Worm (Caenorhabditis elegans) whole organism, L4 larva: ENCODE measurements around the gene T28C12.1.

Experiments used
- D1046.2 ChIP-seq: fragments of 200-800 bp; sonication (Bioruptor generic); IDR thresholded peaks from 2 replicates; pipeline ENCODE4 v1.3.6; 2022; ENCODE audit warnings: missing genetic modification characterization, missing compliant biosample characterization
- F26F4.8 ChIP-seq: fragments of 200-800 bp; sonication (Bioruptor generic); conservative IDR thresholded peaks from 2 replicates; pipeline ENCODE4 v1.3.6; 2022; ENCODE audit warnings: missing genetic modification characterization, missing compliant biosample characterization
- F37D6.2 ChIP-seq: sonication (generic microtip); optimal IDR thresholded peaks from 2 replicates; lab custom pipeline; 2016; ENCODE audit warnings: mild to moderate bottlenecking, missing genetic modification characterization, missing compliant biosample characterization
- F44E2.7 ChIP-seq: fragments of 200-800 bp; sonication (Bioruptor generic); IDR thresholded peaks from 2 replicates; pipeline ENCODE4 v2.1.2; 2022; ENCODE audit warnings: missing genetic modification characterization, missing compliant biosample characterization
- T20F7.1 ChIP-seq: fragments of 200-800 bp; sonication (Bioruptor generic); optimal IDR thresholded peaks from 2 replicates; lab custom pipeline; 2018; ENCODE audit warnings: mild to moderate bottlenecking, missing genetic modification characterization, missing compliant biosample characterization
- T26A8.4 ChIP-seq: fragments of 200-800 bp; sonication (Bioruptor generic); IDR thresholded peaks from 2 replicates; pipeline ENCODE4 v1.3.6; 2022; ENCODE audit warnings: missing genetic modification characterization, missing compliant biosample characterization
- Y75B8A.6 ChIP-seq: fragments of 200-800 bp; sonication (Bioruptor generic); IDR thresholded peaks from 2 replicates; pipeline ENCODE4 v1.3.6; 2022; ENCODE audit warnings: missing genetic modification reagents, missing genetic modification characterization, missing compliant biosample characterization
- ZK546.5 ChIP-seq, 2 experiments: sonication (generic microtip); optimal IDR thresholded peaks; 2 replicates each; lab custom pipeline; 2017; ENCODE audit warnings: missing biosample characterization in 2 of 2, missing genetic modification characterization in 2 of 2
- aly-2 ChIP-seq: sonication (generic microtip); optimal IDR thresholded peaks from 2 replicates; lab custom pipeline; 2018; ENCODE audit warnings: missing biosample characterization, missing genetic modification characterization
- ama-1 ChIP-seq: fragments of 150-350 bp; optimal IDR thresholded peaks from 2 replicates; lab custom pipeline; 2014; ENCODE audit warnings: inconsistent platforms, mixed read lengths
- attf-4 ChIP-seq: sonication (generic microtip); optimal IDR thresholded peaks from 3 replicates; lab custom pipeline; 2017; ENCODE audit warnings: missing biosample characterization, missing genetic modification characterization
- ceh-20 ChIP-seq: fragments of 200-800 bp; sonication (Bioruptor generic); IDR thresholded peaks from 2 replicates; pipeline ENCODE4 v1.3.6; 2022; ENCODE audit warnings: missing genetic modification reagents, missing genetic modification characterization, missing compliant biosample characterization
- ceh-28 ChIP-seq: fragments of 150-350 bp; optimal IDR thresholded peaks from 2 replicates; lab custom pipeline; 2014; ENCODE audit warnings: missing biosample characterization, missing genetic modification reagents, missing genetic modification characterization
- ceh-32 ChIP-seq: sonication (generic microtip); optimal IDR thresholded peaks from 2 replicates; lab custom pipeline; 2016; ENCODE audit warnings: mild to moderate bottlenecking, missing genetic modification characterization, missing compliant biosample characterization; ENCODE audit not compliant: poor library complexity
- ceh-82 ChIP-seq: sonication (generic microtip); optimal IDR thresholded peaks from 2 replicates; lab custom pipeline; 2017; ENCODE audit warnings: missing biosample characterization, missing genetic modification characterization
- ctbp-1 ChIP-seq: fragments of 200-800 bp; sonication (Bioruptor generic); IDR thresholded peaks from 2 replicates; pipeline ENCODE4 v1.3.6; 2022; ENCODE audit warnings: missing genetic modification reagents, missing genetic modification characterization, missing compliant biosample characterization
- daf-12 ChIP-seq: fragments of 150-350 bp; optimal IDR thresholded peaks from 2 replicates; lab custom pipeline; 2014; ENCODE audit warnings: missing biosample characterization, missing genetic modification reagents, missing genetic modification characterization
- daf-16 ChIP-seq, 3 experiments: sonication (generic microtip); optimal IDR thresholded peaks; 2 replicates each; lab custom pipeline; 2016 to 2017; ENCODE audit warnings: missing genetic modification characterization in 3 of 3, missing genetic modification reagents in 3 of 3, mild to moderate bottlenecking in 2 of 3, missing compliant biosample characterization in 2 of 3, missing biosample characterization in 1 of 3, moderate library complexity in 1 of 3
- dmd-6 ChIP-seq: fragments of 200-800 bp; sonication (Bioruptor generic); IDR thresholded peaks from 2 replicates; pipeline ENCODE4 v1.3.6; 2022; ENCODE audit warnings: missing genetic modification reagents, missing genetic modification characterization, missing compliant biosample characterization
- dmd-8 ChIP-seq: fragments of 200-800 bp; sonication (Bioruptor generic); IDR thresholded peaks from 2 replicates; pipeline ENCODE4 v1.3.6; 2022; ENCODE audit warnings: missing genetic modification characterization, missing compliant biosample characterization
- dve-1 ChIP-seq: sonication (generic microtip); optimal IDR thresholded peaks from 2 replicates; lab custom pipeline; 2017; ENCODE audit warnings: antibody characterized with exemption, mild to moderate bottlenecking, missing genetic modification characterization, missing compliant biosample characterization; ENCODE audit not compliant: insufficient read depth
- fkh-10 ChIP-seq: fragments of 150-350 bp; optimal IDR thresholded peaks from 2 replicates; lab custom pipeline; 2014; ENCODE audit warnings: missing biosample characterization, missing genetic modification reagents, missing genetic modification characterization
- fos-1 ChIP-seq: fragments of 150-350 bp; optimal IDR thresholded peaks from 2 replicates; lab custom pipeline; 2014; ENCODE audit warnings: missing biosample characterization, missing genetic modification characterization
- gei-8 ChIP-seq: fragments of 200-800 bp; sonication (Bioruptor generic); optimal IDR thresholded peaks from 2 replicates; lab custom pipeline; 2018; ENCODE audit warnings: mild to moderate bottlenecking, missing genetic modification characterization, missing compliant biosample characterization
- hlh-11 ChIP-seq: fragments of 200-800 bp; sonication (Bioruptor generic); optimal IDR thresholded peaks from 2 replicates; lab custom pipeline; 2018; ENCODE audit warnings: mild to moderate bottlenecking, missing genetic modification characterization, missing compliant biosample characterization
- hmg-1.1 ChIP-seq: fragments of 200-800 bp; sonication (Bioruptor generic); IDR thresholded peaks from 2 replicates; pipeline ENCODE4 v1.3.6; 2022; ENCODE audit warnings: missing genetic modification reagents, missing genetic modification characterization, missing compliant biosample characterization
- lin-29 ChIP-seq: fragments of 200-800 bp; sonication (Bioruptor generic); IDR thresholded peaks from 2 replicates; pipeline ENCODE4 v1.3.6; 2022; ENCODE audit warnings: missing genetic modification reagents, missing genetic modification characterization, missing compliant biosample characterization
- lin-39 ChIP-seq: fragments of 150-350 bp; optimal IDR thresholded peaks from 2 replicates; lab custom pipeline; 2014; ENCODE audit warnings: missing biosample characterization, missing genetic modification reagents, missing genetic modification characterization
- lir-3 ChIP-seq: sonication (generic microtip); optimal IDR thresholded peaks from 2 replicates; lab custom pipeline; 2016; ENCODE audit warnings: mild to moderate bottlenecking, missing genetic modification characterization, missing compliant biosample characterization
- lsy-2 ChIP-seq, 2 experiments: fragments of 150-350 bp in 1 of 2; sonication (generic microtip) in 1 of 2; optimal IDR thresholded peaks; 2 replicates each; lab custom pipeline; 2014 to 2017; ENCODE audit warnings: missing biosample characterization in 2 of 2, missing genetic modification characterization in 2 of 2
- madf-5 ChIP-seq, 2 experiments: fragments of 200-800 bp; sonication (Bioruptor generic); IDR thresholded peaks; 2 replicates each; pipeline ENCODE4 v1.3.6; 2022; ENCODE audit warnings: missing compliant biosample characterization in 2 of 2, missing genetic modification characterization in 2 of 2
- mdt-29 ChIP-seq: fragments of 200-800 bp; sonication (Bioruptor generic); IDR thresholded peaks from 2 replicates; pipeline ENCODE4 v1.3.6; 2022; ENCODE audit warnings: missing genetic modification reagents, missing genetic modification characterization, missing compliant biosample characterization
- mep-1 ChIP-seq: fragments of 150-350 bp; sonication (generic microtip); optimal IDR thresholded peaks from 3 replicates; lab custom pipeline; 2014; ENCODE audit warnings: missing biosample characterization, missing genetic modification characterization
- mes-2 ChIP-seq: sonication (generic microtip); optimal IDR thresholded peaks from 2 replicates; lab custom pipeline; 2016; ENCODE audit warnings: missing genotype, mild to moderate bottlenecking, missing genetic modification characterization, missing compliant biosample characterization; ENCODE audit not compliant: poor library complexity, severe bottlenecking
- mxl-3 ChIP-seq: fragments of 200-800 bp; sonication (Bioruptor generic); optimal IDR thresholded peaks from 2 replicates; lab custom pipeline; 2018; ENCODE audit warnings: mild to moderate bottlenecking, missing genetic modification characterization, missing compliant biosample characterization
- nhr-10 ChIP-seq: fragments of 150-350 bp; optimal IDR thresholded peaks from 2 replicates; lab custom pipeline; 2014; ENCODE audit warnings: missing biosample characterization, missing genetic modification characterization
- nhr-111 ChIP-seq: fragments of 200-800 bp; sonication (Bioruptor generic); optimal IDR thresholded peaks from 2 replicates; lab custom pipeline; 2018; ENCODE audit warnings: mild to moderate bottlenecking, missing genetic modification characterization, missing compliant biosample characterization
- nhr-25 ChIP-seq: sonication (generic microtip); optimal IDR thresholded peaks from 2 replicates; lab custom pipeline; 2017; ENCODE audit warnings: missing genetic modification characterization, mild to moderate bottlenecking, missing compliant biosample characterization, antibody characterized with exemption, moderate library complexity, borderline replicate concordance; ENCODE audit not compliant: insufficient read depth
- nhr-41 ChIP-seq: fragments of 200-800 bp; sonication (Bioruptor generic); IDR thresholded peaks from 2 replicates; pipeline ENCODE4 v1.3.6; 2022; ENCODE audit warnings: missing genetic modification reagents, missing genetic modification characterization, missing compliant biosample characterization
- nhr-48 ChIP-seq: sonication (generic microtip); optimal IDR thresholded peaks from 2 replicates; lab custom pipeline; 2016; ENCODE audit warnings: mild to moderate bottlenecking, missing genetic modification characterization, missing compliant biosample characterization
- nhr-77 ChIP-seq: fragments of 150-350 bp; optimal IDR thresholded peaks from 2 replicates; lab custom pipeline; 2014; ENCODE audit warnings: missing biosample characterization, missing genetic modification characterization
- php-3 ChIP-seq: fragments of 200-800 bp; sonication (Bioruptor generic); IDR thresholded peaks from 2 replicates; pipeline ENCODE4 v1.3.6; 2022; ENCODE audit warnings: missing genetic modification reagents, missing genetic modification characterization, missing compliant biosample characterization
- rbr-2 ChIP-seq: sonication (generic microtip); optimal IDR thresholded peaks from 2 replicates; lab custom pipeline; 2016; ENCODE audit warnings: missing genotype, missing genetic modification characterization, missing compliant biosample characterization
- saeg-2 ChIP-seq: fragments of 200-800 bp; sonication (Bioruptor generic); IDR thresholded peaks from 2 replicates; pipeline ENCODE4 v1.3.6; 2022; ENCODE audit warnings: missing genetic modification reagents, missing genetic modification characterization, missing compliant biosample characterization
- sdz-12 ChIP-seq: fragments of 200-800 bp; sonication (Bioruptor generic); optimal IDR thresholded peaks from 2 replicates; lab custom pipeline; 2018; ENCODE audit warnings: mild to moderate bottlenecking, missing genetic modification characterization, missing compliant biosample characterization
- set-16 ChIP-seq: fragments of 200-800 bp; sonication (Bioruptor generic); IDR thresholded peaks from 2 replicates; pipeline ENCODE4 v1.3.6; 2022; ENCODE audit warnings: missing genetic modification reagents, missing genetic modification characterization, missing compliant biosample characterization
- skn-1 ChIP-seq: fragments of 150-350 bp; optimal IDR thresholded peaks from 2 replicates; lab custom pipeline; 2014; ENCODE audit warnings: missing biosample characterization, missing genetic modification characterization
- unc-130 ChIP-seq: sonication (generic microtip); optimal IDR thresholded peaks from 2 replicates; lab custom pipeline; 2016; ENCODE audit warnings: missing genetic modification reagents, missing genetic modification characterization, missing compliant biosample characterization
- unc-62 ChIP-seq, 3 experiments: fragments of 150-350 bp in 1 of 3; sonication (generic microtip); optimal IDR thresholded peaks in 2 of 3; peaks in 1 of 3; 1 replicate in 1 of 3; 2 replicates in 2 of 3; lab custom pipeline; 2014 to 2017; ENCODE audit warnings: missing biosample characterization in 3 of 3, missing genetic modification characterization in 3 of 3, missing genetic modification reagents in 3 of 3, missing genotype in 1 of 3
- zfp-3 ChIP-seq: fragments of 200-800 bp; sonication (Bioruptor generic); conservative IDR thresholded peaks from 2 replicates; pipeline ENCODE4 v1.3.6; 2022; ENCODE audit warnings: missing genetic modification reagents, missing genetic modification characterization, missing compliant biosample characterization
- ztf-7 ChIP-seq: fragments of 150-350 bp; optimal IDR thresholded peaks from 2 replicates; lab custom pipeline; 2014; ENCODE audit warnings: missing biosample characterization, missing genetic modification characterization

T28C12.1 gene

ce11 chrV:6292401-6292800, 39.3 kb upstream of the T28C12.1 start, which contains the start of gene K12B6.9:
TSS of gene K12B6.9 (minus strand) at chrV:6292666.
- TF ChIP-seq daf-16 (GFP tag; optimal IDR thresholded peaks at IDR 0.05; lab: Kevin White, UChicago), result no peak
- peak; percentile 43 for TF ChIP-seq daf-16 (tag; optimal IDR thresholded peaks at IDR 0.05; lab: Kevin White, UChicago)
- no peak for TF ChIP-seq nhr-41 (GFP tag; lab: Robert Waterston, UW)
- TF ChIP-seq nhr-25 (tag; lab: Kevin White, UChicago), result no peak
- no peak for TF ChIP-seq F26F4.8 (GFP tag; lab: Robert Waterston, UW)
- peak; percentile 64 for TF ChIP-seq dmd-6 (GFP tag; lab: Robert Waterston, UW)
- no peak for TF ChIP-seq nhr-48 (tag; lab: Kevin White, UChicago)
- TF ChIP-seq F37D6.2 (tag; lab: Kevin White, UChicago), result no peak
- no peak for TF ChIP-seq gei-8 (GFP tag; lab: Kevin White, UChicago)
- no peak for TF ChIP-seq nhr-10 (tag; lab: Kevin White, UChicago)
- TF ChIP-seq attf-4 (tag; lab: Kevin White, UChicago), result no peak
- TF ChIP-seq set-16 (GFP tag; lab: Robert Waterston, UW), result no peak
- no peak for TF ChIP-seq D1046.2 (GFP tag; lab: Robert Waterston, UW)
- TF ChIP-seq lin-39 (tag; lab: Kevin White, UChicago), result no peak
- no peak for TF ChIP-seq zfp-3 (GFP tag; lab: Robert Waterston, UW)
- TF ChIP-seq lsy-2 (tag; optimal IDR thresholded peaks at IDR 0.05; lab: Kevin White, UChicago), result no peak
- no peak for TF ChIP-seq ZK546.5 (tag; optimal IDR thresholded peaks at IDR 0.05; lab: Kevin White, UChicago)
- no peak for TF ChIP-seq mxl-3 (GFP tag; lab: Kevin White, UChicago)
- TF ChIP-seq fkh-10, result no peak
- no peak for TF ChIP-seq mdt-29
- no peak for TF ChIP-seq ama-1 (lab: Kevin White, UChicago)
- no peak for TF ChIP-seq ceh-32
- no peak for TF ChIP-seq ceh-20 (GFP tag; lab: Robert Waterston, UW)
- peak; percentile 61; the same call in 1 of the 2 replicates for TF ChIP-seq php-3 (GFP tag; lab: Robert Waterston, UW)
- no peak for TF ChIP-seq unc-130 (GFP tag; lab: Kevin White, UChicago)
- no peak for TF ChIP-seq daf-12 (tag; lab: Kevin White, UChicago)
- TF ChIP-seq lir-3 (tag; lab: Kevin White, UChicago), result no peak
- no peak for TF ChIP-seq mes-2 (tag; lab: Kevin White, UChicago)
- no peak for TF ChIP-seq aly-2 (tag; lab: Kevin White, UChicago)
- TF ChIP-seq Y75B8A.6 (GFP tag; lab: Robert Waterston, UW), result no peak
- no peak for TF ChIP-seq F44E2.7
- TF ChIP-seq mep-1 (tag; lab: Kevin White, UChicago), result no peak
- no peak for TF ChIP-seq nhr-77
- no peak for TF ChIP-seq madf-5 (GFP tag; IDR thresholded peaks at IDR 0.05; lab: Robert Waterston, UW)
- no peak for TF ChIP-seq fos-1 (tag; lab: Kevin White, UChicago)
- TF ChIP-seq ctbp-1 (GFP tag; lab: Robert Waterston, UW), result no peak
- TF ChIP-seq saeg-2, result no peak
- no peak for TF ChIP-seq dmd-8 (GFP tag; lab: Robert Waterston, UW)
- TF ChIP-seq sdz-12 (GFP tag; lab: Kevin White, UChicago), result no peak
- no peak for TF ChIP-seq ceh-82
- TF ChIP-seq nhr-111, result no peak
- peak; percentile 48 for TF ChIP-seq hlh-11 (tag; lab: Kevin White, UChicago)
- no peak for TF ChIP-seq T20F7.1
- TF ChIP-seq dve-1 (tag; lab: Kevin White, UChicago), result peak; percentile 39
- no peak for TF ChIP-seq lin-29 (GFP tag; lab: Robert Waterston, UW)
- TF ChIP-seq rbr-2 (tag; lab: Kevin White, UChicago), result no peak
- no peak for TF ChIP-seq hmg-1.1 (GFP tag; lab: Robert Waterston, UW)
- no peak for TF ChIP-seq ztf-7 (tag; lab: Kevin White, UChicago)
- TF ChIP-seq ceh-28 (tag; lab: Kevin White, UChicago), result no peak
- no peak for TF ChIP-seq T26A8.4
- peak in 1 of 2 experiments; percentile 54 for TF ChIP-seq unc-62 (GFP tag; optimal IDR thresholded peaks at IDR 0.05 in 1 of 2; lab: Kevin White, UChicago)
- no peak for TF ChIP-seq unc-62 (tag; optimal IDR thresholded peaks at IDR 0.05; lab: Kevin White, UChicago)
- TF ChIP-seq skn-1 (tag; lab: Kevin White, UChicago), result no peak
